Worm (Caenorhabditis elegans): ENCODE data around the gene T13H5.8.

Gene T13H5.8

DNA sequence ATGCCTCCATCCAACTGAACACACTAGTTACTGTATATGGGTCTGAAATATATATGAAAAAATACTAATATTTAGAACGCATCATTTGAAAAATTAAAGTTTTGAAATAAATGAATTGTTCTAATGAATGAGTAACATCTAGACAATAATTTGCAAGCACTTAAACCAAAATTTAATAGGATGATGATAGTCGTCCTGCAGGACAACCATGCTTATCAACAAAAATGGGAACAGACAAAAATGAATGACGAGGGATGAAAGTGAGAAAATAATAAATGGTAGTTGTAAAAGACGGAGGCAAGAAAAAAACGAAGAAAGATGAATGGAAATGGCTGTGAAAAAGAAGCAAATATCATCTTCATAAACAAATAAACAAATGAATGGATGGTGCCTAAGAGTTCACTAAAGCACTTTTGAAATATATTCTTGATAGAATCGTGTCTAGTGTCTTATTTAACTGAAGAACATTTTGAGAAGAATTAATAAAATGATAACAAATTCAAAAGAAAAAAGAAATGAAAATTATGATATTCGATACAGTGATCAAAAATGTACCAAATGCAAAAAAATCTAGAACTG lies 13.0 kb downstream of the T13H5.8 start, which contains the start of gene gldi-7:
gldi-7 (minus strand) TSS at position 42 of the 579 bp plus-strand sequence.
- TF ChIP-seq nhr-10 (tag; optimal IDR thresholded peaks at IDR 0.05) (no peak), nhr-76 (tag; optimal IDR thresholded peaks at IDR 0.05) (no peak), aha-1 (tag) (peak; percentile 64), pqm-1 (tag; optimal IDR thresholded peaks at IDR 0.05) (peak; percentile 63), egl-43 (GFP tag; IDR thresholded peaks at IDR 0.05) (no peak)

DNA sequence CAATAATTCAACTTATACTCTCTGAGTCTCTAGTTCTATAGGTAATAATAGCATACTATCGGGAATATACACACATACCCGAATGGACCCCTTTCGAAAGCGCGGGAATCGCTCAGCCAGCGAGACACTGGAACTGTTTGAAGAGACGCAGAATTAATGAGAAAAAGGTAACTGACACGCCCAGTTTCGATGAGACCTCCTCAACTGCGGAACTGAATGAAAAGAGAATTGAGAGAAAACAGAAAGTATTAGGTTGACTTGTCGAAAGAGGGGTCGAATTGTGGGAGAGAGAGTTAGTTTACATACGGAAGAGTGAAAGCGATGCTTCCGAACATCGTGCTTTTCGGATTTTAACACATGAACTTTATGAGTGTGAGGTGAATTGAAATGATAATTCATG lies 13.7 kb downstream of the T13H5.8 start:
- no peak for TF ChIP-seq zip-11 (GFP tag; IDR thresholded peaks at IDR 0.05)

DNA sequence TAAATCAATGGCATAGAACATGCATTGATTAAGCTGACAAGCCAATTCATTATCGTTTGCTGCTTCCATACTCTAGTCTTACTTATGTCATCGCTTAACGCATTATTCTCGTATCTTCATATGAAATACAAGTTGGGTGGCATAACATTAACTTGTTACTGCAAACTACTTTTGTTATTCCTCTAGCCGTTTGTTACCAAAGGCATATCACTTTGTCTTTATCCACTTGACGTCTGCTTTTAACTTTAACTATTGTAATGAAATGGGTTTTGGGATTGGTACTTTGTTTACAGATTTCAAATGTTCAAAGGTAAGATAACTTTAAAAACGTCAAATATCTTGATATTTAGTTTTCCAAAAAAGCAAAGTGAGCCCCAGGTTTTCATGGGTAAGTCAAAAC lies 17.8 kb downstream of the T13H5.8 start, which contains the start of gene W01C9.2:
W01C9.2 (plus strand) TSS at position 301 of the 400 bp plus-strand sequence.
- no peak for TF ChIP-seq hmg-1.1 (GFP tag; IDR thresholded peaks at IDR 0.05)
- TF ChIP-seq lin-13 (GFP tag; optimal IDR thresholded peaks at IDR 0.05) = no peak
- no peak for TF ChIP-seq daf-8 (GFP tag; IDR thresholded peaks at IDR 0.05)
- peak in 1 of 2 experiments; percentile 75 for TF ChIP-seq unc-62 (GFP tag; optimal IDR thresholded peaks at IDR 0.05 in 1 of 2)
- TF ChIP-seq unc-62 (tag; optimal IDR thresholded peaks at IDR 0.05) = no peak
- no peak for TF ChIP-seq ceh-82 (tag; optimal IDR thresholded peaks at IDR 0.05)
- no peak for TF ChIP-seq nhr-48 (tag; optimal IDR thresholded peaks at IDR 0.05)
- no peak for TF ChIP-seq vab-7 (GFP tag; IDR thresholded peaks at IDR 0.05)

ce11 chrII:8540412-8540811 lies 22.1 kb downstream of the T13H5.8 start, which contains the start of gene pqn-73:
Gene pqn-73 (plus strand): TSS chrII:8540712.
- TF ChIP-seq pha-4 (GFP tag; IDR thresholded peaks at IDR 0.05) (no peak), pha-4 (tag; optimal IDR thresholded peaks at IDR 0.05) (no peak), Y75B8A.6 (GFP tag; IDR thresholded peaks at IDR 0.05) (no peak), jun-1 (tag; optimal IDR thresholded peaks at IDR 0.05) (no peak), nhr-237 (tag; optimal IDR thresholded peaks at IDR 0.05) (no peak), spr-3 (GFP tag; optimal IDR thresholded peaks at IDR 0.05) (no peak), daf-12 (tag; optimal IDR thresholded peaks at IDR 0.05) (no peak)

DNA sequence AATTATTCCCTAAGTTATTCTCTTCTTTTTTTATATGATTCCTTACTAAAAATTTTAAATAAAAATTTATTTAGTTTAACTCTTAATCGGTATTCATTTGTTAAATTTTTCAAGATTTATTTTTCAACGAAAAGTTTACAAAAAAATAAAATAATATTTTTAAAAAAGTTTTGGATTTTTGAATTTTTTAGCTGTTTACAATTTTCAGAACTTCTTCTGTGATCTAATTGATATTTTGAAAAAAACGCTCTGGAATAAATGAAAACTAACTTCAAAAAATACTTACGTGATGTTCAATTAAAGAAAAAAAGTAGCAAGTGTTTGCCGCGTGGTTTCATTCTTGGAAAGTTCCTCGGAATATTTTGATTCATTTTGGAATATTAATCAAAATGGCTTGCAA lies 27.0 kb downstream of the T13H5.8 start, which contains the start of gene decr-1.2:
decr-1.2 (plus strand) TSS at position 301 of the 400 bp plus-strand sequence.
- TF ChIP-seq dpl-1 (GFP tag; optimal IDR thresholded peaks at IDR 0.05) (no peak), T20F7.1 (GFP tag; optimal IDR thresholded peaks at IDR 0.05) (no peak), zip-11 (GFP tag; IDR thresholded peaks at IDR 0.05) (no peak), lin-39 (tag; optimal IDR thresholded peaks at IDR 0.05) (no peak), ztf-7 (tag; optimal IDR thresholded peaks at IDR 0.05) (no peak), php-3 (GFP tag; IDR thresholded peaks at IDR 0.05) (no peak), hlh-11 (tag; optimal IDR thresholded peaks at IDR 0.05) (no peak), mxl-2 (GFP tag; conservative IDR thresholded peaks at IDR 0.05) (no peak), F44E2.7 (GFP tag; IDR thresholded peaks at IDR 0.05) (no peak), nhr-48 (tag; optimal IDR thresholded peaks at IDR 0.05) (no peak)

- no peak for TF ChIP-seq daf-8 (GFP tag; IDR thresholded peaks at IDR 0.05)
- TF ChIP-seq daf-12 (tag; optimal IDR thresholded peaks at IDR 0.05) = no peak
- TF ChIP-seq nhr-10 (tag; optimal IDR thresholded peaks at IDR 0.05) = no peak
- peak; percentile 79; the same call in 1 of the 2 replicates for TF ChIP-seq ZK337.2 (GFP tag; IDR thresholded peaks at IDR 0.05)
- TF ChIP-seq ztf-7 (tag; optimal IDR thresholded peaks at IDR 0.05) = no peak
- TF ChIP-seq Y75B8A.6 (GFP tag; IDR thresholded peaks at IDR 0.05) = peak; percentile 61; the same call in 1 of the 2 replicates
- peak; percentile 88 for TF ChIP-seq mxl-3 (GFP tag; optimal IDR thresholded peaks at IDR 0.05)
- TF ChIP-seq nhr-77 (tag; optimal IDR thresholded peaks at IDR 0.05) = peak; percentile 13
- peak in 1 of 2 experiments; percentile 52 for TF ChIP-seq mdl-1 (tag; optimal IDR thresholded peaks at IDR 0.05)
- TF ChIP-seq lin-29 (GFP tag; IDR thresholded peaks at IDR 0.05) = 0 out of 2 replicates have a peak, but pooled peaks have one; percentile 29
- TF ChIP-seq nhr-111 (GFP tag; optimal IDR thresholded peaks at IDR 0.05) = peak; percentile 89
- TF ChIP-seq lin-13 (GFP tag; optimal IDR thresholded peaks at IDR 0.05) = peak; percentile 71
- TF ChIP-seq nhr-28 (tag; optimal IDR thresholded peaks at IDR 0.05) = peak; percentile 54
- no peak for TF ChIP-seq zag-1 (tag; optimal IDR thresholded peaks at IDR 0.05)
- TF ChIP-seq zfp-2 (tag; optimal IDR thresholded peaks at IDR 0.05) = peak; percentile 63
- peak; percentile 80 for TF ChIP-seq Y5F2A.4 (GFP tag; optimal IDR thresholded peaks at IDR 0.05)
- TF ChIP-seq T20F7.1 (GFP tag; optimal IDR thresholded peaks at IDR 0.05) = peak; percentile 69
- TF ChIP-seq aly-2 (tag; optimal IDR thresholded peaks at IDR 0.05) = peak; percentile 15
- TF ChIP-seq nhr-48 (tag; optimal IDR thresholded peaks at IDR 0.05) = peak; percentile 54
- TF ChIP-seq F37D6.2 (tag; optimal IDR thresholded peaks at IDR 0.05) = peak; percentile 21
- peak; percentile 54 to 86 for TF ChIP-seq daf-16 (GFP tag; optimal IDR thresholded peaks at IDR 0.05)
- TF ChIP-seq daf-16 (tag; optimal IDR thresholded peaks at IDR 0.05) = peak; percentile 77
Observed at ce11 chrII:8546975-8547374, 28.7 kb downstream of the T13H5.8 start.
